Worm (Caenorhabditis elegans): Measurements from ENCODE around the gene lin-23.

Gene lin-23

DNA sequence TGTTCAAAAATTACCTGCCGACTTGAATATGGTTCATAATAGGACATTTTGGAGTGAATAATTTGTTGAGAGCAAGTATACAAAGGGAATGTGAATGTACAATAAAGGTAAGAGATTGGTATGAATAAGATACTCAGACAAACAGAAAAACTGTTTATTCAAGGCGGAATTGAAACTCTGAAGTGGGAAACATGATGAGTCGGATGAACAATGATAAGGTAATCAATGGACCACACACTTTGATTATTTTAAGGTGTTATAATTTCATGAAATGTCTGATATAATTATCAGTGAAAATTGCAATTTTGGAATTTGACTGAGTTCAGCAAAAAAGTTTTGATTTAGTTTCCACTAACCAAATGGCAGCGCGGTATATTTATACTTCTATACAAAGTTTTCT lies 31.6 kb upstream of the lin-23 start (continued):
- TF ChIP-seq dve-1 (tag; optimal IDR thresholded peaks at IDR 0.05; ENCODE audit: insufficient read depth) (peak; percentile 33), mxl-3 (GFP tag; optimal IDR thresholded peaks at IDR 0.05) (no peak), madf-5 (GFP tag; IDR thresholded peaks at IDR 0.05) (no peak), nhr-10 (tag; optimal IDR thresholded peaks at IDR 0.05) (no peak), Y75B8A.6 (GFP tag; IDR thresholded peaks at IDR 0.05) (no peak), Y5F2A.4 (GFP tag; optimal IDR thresholded peaks at IDR 0.05) (no peak), lir-3 (tag; optimal IDR thresholded peaks at IDR 0.05) (no peak)

ce11 chrII:6339948-6340347 lies 31.2 kb upstream of the lin-23 start, which contains the start of gene C32D5.7:
TSS of gene C32D5.7 (minus strand) at chrII:6340048.
- TF ChIP-seq ZK337.2 (GFP tag; IDR thresholded peaks at IDR 0.05) (no peak), lin-39 (tag; optimal IDR thresholded peaks at IDR 0.05) (no peak), duxl-1 (tag; optimal IDR thresholded peaks at IDR 0.05; ENCODE audit: poor library complexity) (no peak), F44E2.7 (GFP tag; IDR thresholded peaks at IDR 0.05) (no peak), T20F7.1 (GFP tag; optimal IDR thresholded peaks at IDR 0.05) (no peak), ztf-7 (tag; optimal IDR thresholded peaks at IDR 0.05) (no peak), attf-4 (tag; optimal IDR thresholded peaks at IDR 0.05) (no peak), hlh-30 (tag; optimal IDR thresholded peaks at IDR 0.05; ENCODE audit: insufficient read depth) (no peak), skn-1 (tag; optimal IDR thresholded peaks at IDR 0.05) (no peak), zag-1 (tag; optimal IDR thresholded peaks at IDR 0.05) (no peak), mxl-3 (GFP tag; optimal IDR thresholded peaks at IDR 0.05) (no peak), lin-29 (GFP tag; IDR thresholded peaks at IDR 0.05) (no peak), F37D6.2 (tag; optimal IDR thresholded peaks at IDR 0.05) (no peak), mdl-1 (tag; optimal IDR thresholded peaks at IDR 0.05) (no peak), nhr-11 (tag; optimal IDR thresholded peaks at IDR 0.05) (no peak)

DNA sequence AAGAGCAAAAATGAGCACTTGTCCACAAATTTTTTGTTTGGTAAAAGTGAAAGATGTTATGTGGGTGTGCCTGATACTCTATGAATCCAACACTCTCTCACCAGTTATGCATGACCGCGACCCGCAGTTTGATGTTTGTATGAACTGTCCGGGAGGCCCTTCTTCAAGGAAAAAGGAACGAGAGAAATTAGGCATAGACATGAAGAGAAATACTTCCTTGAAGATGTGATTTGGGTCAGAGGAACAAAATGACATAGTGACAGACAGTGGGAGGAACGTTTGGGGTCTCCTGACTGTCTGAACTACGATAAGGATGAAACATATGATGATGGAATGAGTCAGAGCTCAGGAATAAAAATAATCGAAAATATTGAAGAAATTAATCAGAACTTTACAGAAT lies 30.0 kb upstream of the lin-23 start:
- TF ChIP-seq daf-19 (GFP tag; conservative IDR thresholded peaks at IDR 0.05) (no peak), mxl-3 (GFP tag; optimal IDR thresholded peaks at IDR 0.05) (no peak), ama-1 (optimal IDR thresholded peaks at IDR 0.05) (no peak), lin-15B (tag; optimal IDR thresholded peaks at IDR 0.05) (no peak), pha-4 (GFP tag; IDR thresholded peaks at IDR 0.05) (no peak), pha-4 (tag; optimal IDR thresholded peaks at IDR 0.05) (no peak), nhr-111 (GFP tag; optimal IDR thresholded peaks at IDR 0.05) (no peak), F44E2.7 (GFP tag; IDR thresholded peaks at IDR 0.05) (no peak), aha-1 (tag) (peak; percentile 96), D1046.2 (GFP tag; IDR thresholded peaks at IDR 0.05) (no peak), nhr-76 (tag; optimal IDR thresholded peaks at IDR 0.05) (no peak), Y105C5A.15 (GFP tag; IDR thresholded peaks at IDR 0.05) (no peak), ceh-62 (tag; optimal IDR thresholded peaks at IDR 0.05) (no peak), ctbp-1 (GFP tag; IDR thresholded peaks at IDR 0.05) (no peak), hlh-30 (tag; optimal IDR thresholded peaks at IDR 0.05; ENCODE audit: insufficient read depth) (peak; percentile 63), php-3 (GFP tag; IDR thresholded peaks at IDR 0.05) (no peak), F37D6.2 (tag; optimal IDR thresholded peaks at IDR 0.05) (no peak), pqm-1 (tag; optimal IDR thresholded peaks at IDR 0.05) (no peak), spr-1 (tag; optimal IDR thresholded peaks at IDR 0.05) (no peak), hlh-11 (tag; optimal IDR thresholded peaks at IDR 0.05) (peak; percentile 19), tag-97 (GFP tag; IDR thresholded peaks at IDR 0.05) (no peak), mep-1 (tag; optimal IDR thresholded peaks at IDR 0.05) (no peak), hmg-1.1 (GFP tag; IDR thresholded peaks at IDR 0.05) (no peak), F49E8.2 (tag; optimal IDR thresholded peaks at IDR 0.05; ENCODE audit: borderline replicate concordance) (no peak), ces-1 (GFP tag; optimal IDR thresholded peaks at IDR 0.05) (no peak), ceh-82 (tag; optimal IDR thresholded peaks at IDR 0.05) (no peak), nhr-25 (tag; optimal IDR thresholded peaks at IDR 0.05; ENCODE audit: borderline replicate concordance, insufficient read depth) (no peak)

Measured in whole organism, L4 larva.